Worm (Caenorhabditis elegans) whole organism, young adult: Measurements from ENCODE around the gene hsp-110.

Experiments used
- B0035.1 ChIP-seq: sonication (generic microtip); optimal IDR thresholded peaks from 2 replicates; lab custom pipeline; 2016; ENCODE audit warnings: missing genetic modification characterization, mild to moderate bottlenecking, missing compliant biosample characterization, missing genotype, missing genetic modification reagents
- B0261.1 ChIP-seq: sonication (generic microtip); optimal IDR thresholded peaks from 2 replicates; lab custom pipeline; 2016; ENCODE audit warnings: mild to moderate bottlenecking, missing genetic modification characterization, moderate library complexity, missing compliant biosample characterization
- F33H1.4 ChIP-seq: fragments of 200-800 bp; sonication (Bioruptor generic); IDR thresholded peaks from 2 replicates; pipeline ENCODE4 v1.3.6; 2022; ENCODE audit warnings: missing genetic modification reagents, missing genetic modification characterization, missing compliant biosample characterization
- F49E8.2 ChIP-seq: sonication (generic microtip); optimal IDR thresholded peaks from 3 replicates; lab custom pipeline; 2017; ENCODE audit warnings: missing genetic modification characterization, mild to moderate bottlenecking, missing compliant biosample characterization, antibody characterized with exemption, moderate library complexity; ENCODE audit not compliant: insufficient read depth
- Y53G8AR.9 ChIP-seq: fragments of 200-800 bp; sonication (Bioruptor generic); conservative IDR thresholded peaks from 2 replicates; pipeline ENCODE4 v1.3.6; 2022; ENCODE audit warnings: missing genetic modification reagents, missing genetic modification characterization, missing compliant biosample characterization
- Y56A3A.18 ChIP-seq: fragments of 200-800 bp; sonication (Bioruptor generic); IDR thresholded peaks from 2 replicates; pipeline ENCODE4 v1.3.6; 2022; ENCODE audit warnings: missing genetic modification reagents, missing genetic modification characterization, missing compliant biosample characterization
- Y67H2A.10 ChIP-seq: fragments of 200-800 bp; sonication (Bioruptor generic); conservative IDR thresholded peaks from 2 replicates; pipeline ENCODE4 v1.3.6; 2022; ENCODE audit warnings: missing genetic modification reagents, missing genetic modification characterization, missing compliant biosample characterization
- aptf-2 ChIP-seq: fragments of 200-800 bp; sonication (Bioruptor generic); conservative IDR thresholded peaks from 2 replicates; pipeline ENCODE4 v1.3.6; 2022; ENCODE audit warnings: missing genetic modification reagents, missing genetic modification characterization, missing compliant biosample characterization
- aptf-3 ChIP-seq: fragments of 200-800 bp; sonication (Bioruptor generic); IDR thresholded peaks from 2 replicates; pipeline ENCODE4 v1.3.6; 2022; ENCODE audit warnings: missing genetic modification characterization, missing compliant biosample characterization
- athp-1 ChIP-seq: sonication (generic microtip); optimal IDR thresholded peaks from 2 replicates; lab custom pipeline; 2017; ENCODE audit warnings: mild to moderate bottlenecking, missing genetic modification characterization, missing compliant biosample characterization
- bed-1 ChIP-seq: fragments of 200-800 bp; sonication (Bioruptor generic); IDR thresholded peaks from 2 replicates; pipeline ENCODE4 v1.3.6; 2022; ENCODE audit warnings: missing genetic modification reagents, missing genetic modification characterization, missing compliant biosample characterization
- cebp-1 ChIP-seq, 2 experiments: fragments of 200-800 bp in 1 of 2; sonication (Bioruptor generic) in 1 of 2; sonication (generic microtip) in 1 of 2; IDR thresholded peaks in 1 of 2; optimal IDR thresholded peaks in 1 of 2; 2 replicates each; pipeline versions ENCODE4 v1.3.6 to Lab custom; 2017 to 2022; ENCODE audit warnings: missing compliant biosample characterization in 2 of 2, missing genetic modification characterization in 2 of 2, mild to moderate bottlenecking in 1 of 2, missing genetic modification reagents in 1 of 2, moderate library complexity in 1 of 2
- ceh-79 ChIP-seq: sonication (generic microtip); optimal IDR thresholded peaks from 2 replicates; lab custom pipeline; 2017; ENCODE audit warnings: mild to moderate bottlenecking, missing genetic modification characterization, missing compliant biosample characterization
- ceh-91 ChIP-seq: fragments of 200-800 bp; sonication (Bioruptor generic); IDR thresholded peaks from 2 replicates; pipeline ENCODE4 v1.3.6; 2022; ENCODE audit warnings: missing genetic modification reagents, missing genetic modification characterization, missing compliant biosample characterization
- dox-1 ChIP-seq: fragments of 200-800 bp; sonication (Bioruptor generic); IDR thresholded peaks from 2 replicates; pipeline ENCODE4 v1.3.6; 2022; ENCODE audit warnings: missing genetic modification reagents, missing genetic modification characterization, missing compliant biosample characterization
- dpff-1 ChIP-seq: sonication (generic microtip); optimal IDR thresholded peaks from 2 replicates; lab custom pipeline; 2017; ENCODE audit warnings: mild to moderate bottlenecking, missing genetic modification characterization, missing compliant biosample characterization
- egrh-3 ChIP-seq: fragments of 200-800 bp; sonication (Bioruptor generic); IDR thresholded peaks from 2 replicates; pipeline ENCODE4 v1.3.6; 2022; ENCODE audit warnings: missing genetic modification reagents, missing genetic modification characterization, missing compliant biosample characterization
- him-1 ChIP-seq: sonication (generic microtip); optimal IDR thresholded peaks from 2 replicates; lab custom pipeline; 2016; ENCODE audit warnings: missing genotype, missing genetic modification reagents, missing genetic modification characterization, missing compliant biosample characterization
- hmg-20 ChIP-seq: fragments of 200-800 bp; sonication (Bioruptor generic); IDR thresholded peaks from 2 replicates; pipeline ENCODE4 v1.3.6; 2022; ENCODE audit warnings: missing genetic modification reagents, missing genetic modification characterization, missing compliant biosample characterization
- let-526 ChIP-seq: fragments of 200-800 bp; sonication (Bioruptor generic); IDR thresholded peaks from 2 replicates; pipeline ENCODE4 v1.3.6; 2022; ENCODE audit warnings: missing genetic modification reagents, missing genetic modification characterization, missing compliant biosample characterization
- lin-26 ChIP-seq: fragments of 200-800 bp; sonication (Bioruptor generic); IDR thresholded peaks from 2 replicates; pipeline ENCODE4 v1.3.6; 2022; ENCODE audit warnings: missing genetic modification reagents, missing genetic modification characterization, missing compliant biosample characterization
- lin-35 ChIP-seq, 3 experiments: fragments of 150-350 bp in 2 of 3; sonication (generic microtip) in 1 of 3; optimal IDR thresholded peaks; 2 replicates each; lab custom pipeline; 2014 to 2018; ENCODE audit warnings: missing biosample characterization in 3 of 3, missing genetic modification characterization in 3 of 3, missing genetic modification reagents in 3 of 3
- lsl-1 ChIP-seq: fragments of 200-800 bp; sonication (Bioruptor generic); optimal IDR thresholded peaks from 2 replicates; lab custom pipeline; 2018; ENCODE audit warnings: mild to moderate bottlenecking, missing genetic modification characterization, moderate library complexity, missing compliant biosample characterization
- madf-8 ChIP-seq: fragments of 200-800 bp; sonication (Bioruptor generic); conservative IDR thresholded peaks from 2 replicates; pipeline ENCODE4 v1.3.6; 2022; ENCODE audit warnings: missing genetic modification reagents, missing genetic modification characterization, missing compliant biosample characterization
- mel-28 ChIP-seq: sonication (generic microtip); optimal IDR thresholded peaks from 2 replicates; lab custom pipeline; 2016; ENCODE audit warnings: borderline replicate concordance, mild to moderate bottlenecking, missing genetic modification characterization, missing compliant biosample characterization
- nfyb-1 ChIP-seq: fragments of 200-800 bp; sonication (Bioruptor generic); IDR thresholded peaks from 2 replicates; pipeline ENCODE4 v1.3.6; 2022; ENCODE audit warnings: missing genetic modification reagents, missing genetic modification characterization, missing compliant biosample characterization
- nhr-120 ChIP-seq: fragments of 200-800 bp; sonication (Bioruptor generic); IDR thresholded peaks from 2 replicates; pipeline ENCODE4 v1.3.6; 2022; ENCODE audit warnings: missing genetic modification characterization, missing compliant biosample characterization
- nhr-80 ChIP-seq: sonication (generic microtip); optimal IDR thresholded peaks from 2 replicates; lab custom pipeline; 2016; ENCODE audit warnings: missing genetic modification characterization, missing compliant biosample characterization
- rpc-1 ChIP-seq, 2 experiments: fragments of 150-350 bp in 1 of 2; sonication (generic microtip) in 1 of 2; optimal IDR thresholded peaks; 2 replicates each; lab custom pipeline; 2014 to 2018; ENCODE audit warnings: missing biosample characterization in 1 of 2, missing genetic modification characterization in 1 of 2, missing genetic modification reagents in 1 of 2, missing genotype in 1 of 2
- sea-2 ChIP-seq: fragments of 200-800 bp; sonication (Bioruptor generic); IDR thresholded peaks from 2 replicates; pipeline ENCODE4 v1.3.6; 2022; ENCODE audit warnings: missing genetic modification characterization, missing compliant biosample characterization
- snpc-4 ChIP-seq, 5 experiments: fragments of 150-350 bp in 1 of 5; sonication (generic microtip) in 4 of 5; optimal IDR thresholded peaks; 2 replicates each; lab custom pipeline; 2014 to 2018; ENCODE audit warnings: missing genetic modification characterization in 5 of 5, missing biosample characterization in 3 of 5, antibody characterized with exemption in 2 of 5, mild to moderate bottlenecking in 2 of 5, missing compliant biosample characterization in 2 of 5, missing genotype in 2 of 5, moderate library complexity in 2 of 5, missing genetic modification reagents in 1 of 5
- xnd-1 ChIP-seq: sonication (generic microtip); optimal IDR thresholded peaks from 2 replicates; lab custom pipeline; 2016; ENCODE audit warnings: missing genotype, missing genetic modification reagents, missing genetic modification characterization, missing compliant biosample characterization
- zfh-2 ChIP-seq: fragments of 200-800 bp; sonication (Bioruptor generic); conservative IDR thresholded peaks from 2 replicates; pipeline ENCODE4 v1.3.6; 2022; ENCODE audit warnings: missing genetic modification reagents, missing genetic modification characterization, missing compliant biosample characterization
- ztf-28 ChIP-seq: fragments of 200-800 bp; sonication (Bioruptor generic); IDR thresholded peaks from 2 replicates; pipeline ENCODE4 v1.3.6; 2022; ENCODE audit warnings: missing genetic modification reagents, missing genetic modification characterization, missing compliant biosample characterization

hsp-110 gene

ce11 chrIII:8483853-8484252, 37.1 kb upstream of the hsp-110 start, which contains the start of gene F42H10.3:
TSS of gene F42H10.3 (plus strand) at chrIII:8484153.
- TF ChIP-seq Y53G8AR.9 (no peak), him-1 (tag; lab: Kevin White, UChicago) (no peak), ztf-28 (GFP tag; lab: Robert Waterston, UW) (no peak), aptf-2 (GFP tag; lab: Robert Waterston, UW) (no peak), lin-26 (GFP tag; lab: Robert Waterston, UW) (no peak), nfyb-1 (GFP tag; lab: Robert Waterston, UW) (no peak), Y56A3A.18 (GFP tag; lab: Robert Waterston, UW) (no peak), F49E8.2 (tag; lab: Kevin White, UChicago) (no peak), aptf-3 (GFP tag; lab: Robert Waterston, UW) (no peak), sea-2 (GFP tag; lab: Robert Waterston, UW) (no peak), zfh-2 (GFP tag; lab: Robert Waterston, UW) (no peak), ceh-79 (tag; lab: Kevin White, UChicago) (no peak), rpc-1 (optimal IDR thresholded peaks at IDR 0.05; lab: Kevin White, UChicago) (no peak), rpc-1 (tag; optimal IDR thresholded peaks at IDR 0.05; lab: Kevin White, UChicago) (no peak), B0035.1 (no peak), let-526 (GFP tag; lab: Robert Waterston, UW) (no peak), egrh-3 (GFP tag; lab: Robert Waterston, UW) (no peak), lin-35 (GFP tag; optimal IDR thresholded peaks at IDR 0.05; lab: Kevin White, UChicago) (no peak)

DNA sequence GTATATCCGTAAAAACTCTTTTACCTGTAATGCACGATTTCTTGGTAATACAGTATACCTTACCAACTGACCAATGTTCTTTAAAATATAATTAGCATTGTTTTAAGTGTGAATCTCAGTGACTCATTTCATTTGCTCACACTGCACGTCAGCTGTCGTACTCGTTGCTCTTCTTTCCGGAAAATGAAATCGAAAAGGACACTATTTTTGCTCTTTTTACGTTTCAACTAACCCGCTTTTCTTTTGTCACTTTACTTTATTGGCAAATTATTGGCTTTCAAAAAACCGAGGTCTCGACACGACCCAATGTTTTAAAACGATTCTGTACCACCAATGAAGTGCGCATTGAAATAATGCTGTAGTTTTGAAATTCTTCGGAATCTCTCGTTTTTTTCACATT, 33.6 kb upstream of the hsp-110 start, which contains the start of gene F42H10.6:
Gene F42H10.6 (minus strand): TSS at position 101 of the 400 bp plus-strand sequence.
- no peak for TF ChIP-seq Y67H2A.10

ce11 chrIII:8479322-8479864, 32.7 kb upstream of the hsp-110 start:
- no peak for TF ChIP-seq bed-1 (GFP tag; lab: Robert Waterston, UW)
- no peak for TF ChIP-seq snpc-4 (GFP tag; optimal IDR thresholded peaks at IDR 0.05; lab: Kevin White, UChicago)
- TF ChIP-seq snpc-4 (tag; optimal IDR thresholded peaks at IDR 0.05; lab: Kevin White, UChicago) = no peak
- TF ChIP-seq cebp-1 (GFP tag; IDR thresholded peaks at IDR 0.05; lab: Robert Waterston, UW) = no peak
- TF ChIP-seq cebp-1 (tag; optimal IDR thresholded peaks at IDR 0.05; lab: Kevin White, UChicago) = peak; percentile 32
- TF ChIP-seq dpff-1 (tag; lab: Kevin White, UChicago) = no peak
- TF ChIP-seq B0261.1 (tag; lab: Kevin White, UChicago) = no peak
- 0 out of 2 replicates have a peak, but pooled peaks have one; percentile 39 for TF ChIP-seq madf-8 (GFP tag; lab: Robert Waterston, UW)
- TF ChIP-seq ceh-91 = no peak
- no peak for TF ChIP-seq mel-28
- TF ChIP-seq athp-1 = no peak
- peak; percentile 43; the same call in 1 of the 2 replicates for TF ChIP-seq F33H1.4 (GFP tag; lab: Robert Waterston, UW)
- TF ChIP-seq dox-1 (GFP tag; lab: Robert Waterston, UW) = peak; percentile 47
- peak; percentile 42 for TF ChIP-seq nhr-80 (tag; lab: Kevin White, UChicago)
- no peak for TF ChIP-seq nhr-120
- TF ChIP-seq xnd-1 (tag; lab: Kevin White, UChicago) = peak; percentile 72
- TF ChIP-seq lsl-1 (GFP tag; lab: Kevin White, UChicago) = peak; percentile 89
- no peak for TF ChIP-seq hmg-20 (GFP tag; lab: Robert Waterston, UW)
- TF ChIP-seq, all 124 proteins: peak for 7
